Fruit fly (Drosophila melanogaster) whole organism, embryonic: ENCODE data around the gene CG3566.
A peak's percentile ranks its signal among the peaks of the same experiment; 100 is the strongest.

Experiments
- B-H1 ChIP-seq: fragments of 200-800 bp; sonication (Bioruptor generic); IDR thresholded peaks from 3 replicates; pipeline ENCODE4 v1.3.6; 2022; ENCODE audit warnings: missing biosample characterization, missing genetic modification characterization
- CG10366 ChIP-seq: fragments of 200-800 bp; sonication (Bioruptor generic); IDR thresholded peaks from 2 replicates; pipeline ENCODE4 v1.3.6; 2022; ENCODE audit warnings: missing biosample characterization, missing genetic modification characterization
- CG12071 ChIP-seq: fragments of 200-800 bp; sonication (Bioruptor generic); optimal IDR thresholded peaks from 3 replicates; lab custom pipeline; 2018; ENCODE audit warnings: missing biosample characterization, mild to moderate bottlenecking, missing genetic modification characterization
- CG1233 ChIP-seq: fragments of 200-800 bp; sonication (Bioruptor generic); optimal IDR thresholded peaks from 4 replicates; lab custom pipeline; 2018; ENCODE audit warnings: missing biosample characterization, mild to moderate bottlenecking, missing genetic modification characterization
- CG15514 ChIP-seq: fragments of 200-800 bp; sonication (Bioruptor generic); optimal IDR thresholded peaks from 3 replicates; lab custom pipeline; 2017; ENCODE audit warnings: missing biosample characterization, missing genetic modification characterization, mild to moderate bottlenecking, moderate library complexity, missing genetic modification reagents
- CG1647 ChIP-seq: fragments of 200-800 bp; sonication (Bioruptor generic); optimal IDR thresholded peaks from 3 replicates; lab custom pipeline; 2016; ENCODE audit warnings: missing biosample characterization, missing genetic modification characterization
- CG17829 ChIP-seq: fragments of 200-800 bp; optimal IDR thresholded peaks from 2 replicates; lab custom pipeline; 2019; ENCODE audit warnings: missing biosample characterization, mild to moderate bottlenecking, missing genetic modification characterization, moderate library complexity
- CG18599 ChIP-seq: fragments of 200-800 bp; sonication (Bioruptor generic); optimal IDR thresholded peaks from 3 replicates; lab custom pipeline; 2017; ENCODE audit warnings: missing biosample characterization, missing genetic modification characterization, mild to moderate bottlenecking, moderate library complexity, missing genetic modification reagents
- CG2712 ChIP-seq: fragments of 200-800 bp; optimal IDR thresholded peaks from 3 replicates; lab custom pipeline; 2019; ENCODE audit warnings: missing biosample characterization, mild to moderate bottlenecking, missing genetic modification characterization, moderate library complexity
- CG6689 ChIP-seq: fragments of 200-800 bp; sonication (Bioruptor generic); IDR thresholded peaks from 2 replicates; pipeline ENCODE4 v1.3.6; 2022; ENCODE audit warnings: missing biosample characterization, missing genetic modification characterization
- CG6765 ChIP-seq: fragments of 200-800 bp; sonication (Bioruptor generic); optimal IDR thresholded peaks from 3 replicates; lab custom pipeline; 2017; ENCODE audit warnings: missing biosample characterization, mild to moderate bottlenecking, missing genetic modification characterization
- CG6854 ChIP-seq: fragments of 200-800 bp; sonication (Bioruptor generic); optimal IDR thresholded peaks from 3 replicates; lab custom pipeline; 2017; ENCODE audit warnings: missing biosample characterization, mild to moderate bottlenecking, missing genetic modification characterization
- CG8290 ChIP-seq, 3 experiments: fragments of 200-800 bp; sonication (Bioruptor generic); optimal IDR thresholded peaks; 2 replicates each; lab custom pipeline; 2016 to 2019; ENCODE audit warnings: missing biosample characterization in 3 of 3, missing genetic modification characterization in 3 of 3, mild to moderate bottlenecking in 2 of 3, moderate library complexity in 1 of 3
- CG8478 ChIP-seq: fragments of >200 bp; optimal IDR thresholded peaks from 2 replicates; lab custom pipeline; 2018
- CG9797 ChIP-seq: fragments of 200-800 bp; sonication (Bioruptor generic); optimal IDR thresholded peaks from 3 replicates; lab custom pipeline; 2018; ENCODE audit warnings: missing biosample characterization, mild to moderate bottlenecking, missing genetic modification characterization
- Eip74EF ChIP-seq, 2 experiments: fragments of 200-800 bp in 1 of 2; fragments of >200 bp in 1 of 2; sonication (Bioruptor generic) in 1 of 2; optimal IDR thresholded peaks; 2 replicates each; lab custom pipeline; 2017 to 2019; ENCODE audit warnings: missing biosample characterization in 2 of 2, missing genetic modification characterization in 2 of 2, mild to moderate bottlenecking in 1 of 2, moderate library complexity in 1 of 2
- Fer3 ChIP-seq: fragments of 200-800 bp; sonication (Bioruptor generic); optimal IDR thresholded peaks from 2 replicates; lab custom pipeline; 2018; ENCODE audit warnings: missing biosample characterization, mild to moderate bottlenecking, missing genetic modification characterization, moderate library complexity
- Gug ChIP-seq: fragments of 200-800 bp; sonication (Bioruptor generic); IDR thresholded peaks from 4 replicates; pipeline ENCODE4 v1.3.6; 2022; ENCODE audit warnings: missing biosample characterization, missing genetic modification characterization
- HLH3B ChIP-seq: fragments of 200-800 bp; sonication (Bioruptor generic); IDR thresholded peaks from 2 replicates; pipeline ENCODE4 v1.3.6; 2022; ENCODE audit warnings: missing biosample characterization, missing genetic modification characterization
- HLHmδ ChIP-seq: fragments of 200-800 bp; sonication (Bioruptor generic); optimal IDR thresholded peaks from 2 replicates; lab custom pipeline; 2018; ENCODE audit warnings: missing biosample characterization, mild to moderate bottlenecking, missing genetic modification characterization, moderate library complexity
- NK7.1 ChIP-seq: fragments of 200-800 bp; sonication (Bioruptor generic); optimal IDR thresholded peaks from 3 replicates; lab custom pipeline; 2016; ENCODE audit warnings: missing biosample characterization, missing genetic modification characterization
- Sin3A ChIP-seq: fragments of >200 bp; optimal IDR thresholded peaks from 2 replicates; lab custom pipeline; 2018
- Sry-δ ChIP-seq: fragments of 200-800 bp; sonication (Bioruptor generic); optimal IDR thresholded peaks from 2 replicates; lab custom pipeline; 2016; ENCODE audit warnings: missing biosample characterization, missing genetic modification characterization
- Ssrp ChIP-seq: fragments of 200-800 bp; sonication (Bioruptor generic); optimal IDR thresholded peaks from 2 replicates; lab custom pipeline; 2018; ENCODE audit warnings: missing biosample characterization, mild to moderate bottlenecking, missing genetic modification characterization, moderate library complexity
- Usf ChIP-seq: fragments of 200-800 bp; sonication (Bioruptor generic); optimal IDR thresholded peaks from 2 replicates; lab custom pipeline; 2017; ENCODE audit warnings: missing genotype, missing biosample characterization, missing genetic modification characterization
- amos ChIP-seq: fragments of 200-800 bp; sonication (Bioruptor generic); IDR thresholded peaks from 2 replicates; pipeline ENCODE4 v1.3.6; 2022; ENCODE audit warnings: missing biosample characterization, missing genetic modification characterization; ENCODE audit not compliant: partially characterized antibody
- cato ChIP-seq: fragments of 200-800 bp; sonication (Bioruptor generic); optimal IDR thresholded peaks from 2 replicates; lab custom pipeline; 2016; ENCODE audit warnings: missing biosample characterization, missing genetic modification characterization, borderline replicate concordance
- chif ChIP-seq, 2 experiments: fragments of 200-800 bp; sonication (Bioruptor generic); optimal IDR thresholded peaks; 3 replicates each; lab custom pipeline; 2016; ENCODE audit warnings: missing biosample characterization in 2 of 2, missing genetic modification characterization in 2 of 2
- crc ChIP-seq: fragments of 200-800 bp; sonication (Bioruptor generic); optimal IDR thresholded peaks from 2 replicates; lab custom pipeline; 2016; ENCODE audit warnings: missing biosample characterization, missing genetic modification characterization
- da ChIP-seq: fragments of 200-800 bp; sonication (Bioruptor generic); optimal IDR thresholded peaks from 2 replicates; lab custom pipeline; 2016; ENCODE audit warnings: missing biosample characterization, missing genetic modification characterization
- dysf ChIP-seq: fragments of 200-800 bp; sonication (Bioruptor generic); IDR thresholded peaks from 3 replicates; pipeline ENCODE4 v1.3.6; 2022; ENCODE audit warnings: missing biosample characterization, missing genetic modification characterization
- eyg ChIP-seq: fragments of 200-800 bp; sonication (Bioruptor generic); optimal IDR thresholded peaks from 3 replicates; lab custom pipeline; 2016; ENCODE audit warnings: missing biosample characterization, missing genetic modification characterization
- fru ChIP-seq: fragments of >200 bp; optimal IDR thresholded peaks from 2 replicates; lab custom pipeline; 2017
- gro ChIP-seq: fragments of 200-800 bp; sonication (Bioruptor generic); optimal IDR thresholded peaks from 2 replicates; lab custom pipeline; 2016; ENCODE audit warnings: missing biosample characterization, missing genetic modification characterization
- insv ChIP-seq, 2 experiments: fragments of 200-800 bp; sonication (Bioruptor generic); optimal IDR thresholded peaks; 3 replicates each; lab custom pipeline; 2016 to 2018; ENCODE audit warnings: missing biosample characterization in 2 of 2, missing genetic modification characterization in 2 of 2
- jing ChIP-seq: fragments of 200-800 bp; sonication (Bioruptor generic); optimal IDR thresholded peaks from 2 replicates; lab custom pipeline; 2018; ENCODE audit warnings: missing biosample characterization, mild to moderate bottlenecking, missing genetic modification characterization
- mirr ChIP-seq: fragments of 200-800 bp; sonication (Bioruptor generic); optimal IDR thresholded peaks from 3 replicates; lab custom pipeline; 2018; ENCODE audit warnings: missing biosample characterization, mild to moderate bottlenecking, missing genetic modification characterization
- oc ChIP-seq: fragments of 200-800 bp; sonication (Bioruptor generic); optimal IDR thresholded peaks from 2 replicates; lab custom pipeline; 2018; ENCODE audit warnings: missing biosample characterization, mild to moderate bottlenecking, missing genetic modification characterization, moderate library complexity
- onecut ChIP-seq: fragments of 200-800 bp; sonication (Bioruptor generic); IDR thresholded peaks from 2 replicates; pipeline ENCODE4 v1.3.6; 2022; ENCODE audit warnings: missing biosample characterization, missing genetic modification characterization
- p53 ChIP-seq: fragments of 200-800 bp; sonication (Bioruptor generic); optimal IDR thresholded peaks from 2 replicates; lab custom pipeline; 2016; ENCODE audit warnings: missing biosample characterization, missing genetic modification characterization
- pfk ChIP-seq: fragments of 200-800 bp; sonication (Bioruptor generic); optimal IDR thresholded peaks from 2 replicates; lab custom pipeline; 2018; ENCODE audit warnings: missing biosample characterization, mild to moderate bottlenecking, missing genetic modification characterization, moderate library complexity
- pita ChIP-seq: fragments of 200-800 bp; sonication (Bioruptor generic); optimal IDR thresholded peaks from 2 replicates; lab custom pipeline; 2017; ENCODE audit warnings: missing biosample characterization, mild to moderate bottlenecking, missing genetic modification characterization
- pros ChIP-seq: fragments of 200-800 bp; sonication (Bioruptor generic); optimal IDR thresholded peaks from 3 replicates; lab custom pipeline; 2019; ENCODE audit warnings: missing biosample characterization, mild to moderate bottlenecking, missing genetic modification characterization, moderate library complexity
- pzg ChIP-seq: fragments of 200-800 bp; sonication (Bioruptor generic); optimal IDR thresholded peaks from 3 replicates; lab custom pipeline; 2018; ENCODE audit warnings: missing biosample characterization, mild to moderate bottlenecking, missing genetic modification characterization, moderate library complexity
- rib ChIP-seq: fragments of 200-800 bp; sonication (Bioruptor generic); IDR thresholded peaks from 2 replicates; pipeline ENCODE4 v1.3.6; 2022; ENCODE audit warnings: missing biosample characterization, missing genetic modification characterization
- sc ChIP-seq, 3 experiments: fragments of >200 bp in 2 of 3; fragments of 200-800 bp in 1 of 3; sonication (Bioruptor generic) in 1 of 3; optimal IDR thresholded peaks; 2 replicates in 2 of 3; 3 replicates in 1 of 3; lab custom pipeline; 2017; ENCODE audit warnings: mild to moderate bottlenecking in 1 of 3, missing biosample characterization in 1 of 3, missing genetic modification characterization in 1 of 3, missing genetic modification reagents in 1 of 3
- tgo ChIP-seq: fragments of 200-800 bp; sonication (Bioruptor generic); IDR thresholded peaks from 3 replicates; pipeline ENCODE4 v1.3.6; 2022; ENCODE audit warnings: missing biosample characterization, missing genetic modification characterization
- toy ChIP-seq: fragments of 200-800 bp; sonication (Bioruptor generic); IDR thresholded peaks from 2 replicates; pipeline ENCODE4 v1.3.6; 2022; ENCODE audit warnings: missing biosample characterization, missing genetic modification characterization
- zf30C ChIP-seq: fragments of 200-800 bp; sonication (Bioruptor generic); optimal IDR thresholded peaks from 3 replicates; lab custom pipeline; 2018; ENCODE audit warnings: missing biosample characterization, mild to moderate bottlenecking, missing genetic modification characterization

The CG3566 gene

dm6 chrX:6278879-6279628 lies 2.5 kb upstream of the CG3566 start (continued):
- peak; percentile 82 for TF ChIP-seq CG8478
- peak; percentile 9 for TF ChIP-seq Fer3 (tag; lab: Kevin White, UChicago)
- TF ChIP-seq Eip74EF (GFP tag; optimal IDR thresholded peaks at IDR 0.05; lab: Kevin White, UChicago): no peak
- TF ChIP-seq dysf (GFP tag; lab: Robert Waterston, UW): no peak
- no peak for TF ChIP-seq onecut
- peak; percentile 44 for TF ChIP-seq CG9797 (GFP tag; lab: Kevin White, UChicago)
- peak in 1 of 2 experiments; percentile 49 for TF ChIP-seq insv (GFP tag; optimal IDR thresholded peaks at IDR 0.05; lab: Kevin White, UChicago)
- no peak for TF ChIP-seq rib (GFP tag; lab: Robert Waterston, UW)
- TF ChIP-seq eyg (GFP tag; lab: Kevin White, UChicago): no peak
- no peak for TF ChIP-seq zf30C (GFP tag; lab: Kevin White, UChicago)
- no peak for TF ChIP-seq pros (GFP tag; lab: Kevin White, UChicago)
- TF ChIP-seq NK7.1 (GFP tag; lab: Kevin White, UChicago): no peak
- TF ChIP-seq CG6689 (GFP tag; lab: Robert Waterston, UW): no peak
- no peak for TF ChIP-seq CG12071 (GFP tag; lab: Kevin White, UChicago)
- no peak for TF ChIP-seq fru (lab: Kevin White, UChicago)
- TF ChIP-seq oc (tag; lab: Kevin White, UChicago): no peak
- TF ChIP-seq pzg: peak; percentile 43
- no peak for TF ChIP-seq Usf (GFP tag; lab: Kevin White, UChicago)
- TF ChIP-seq CG6854 (GFP tag; lab: Kevin White, UChicago): peak; percentile 3
- TF ChIP-seq jing (GFP tag; lab: Kevin White, UChicago): no peak
- no peak for TF ChIP-seq toy (GFP tag; lab: Robert Waterston, UW)
- peak; percentile 52 for TF ChIP-seq CG18599 (GFP tag; lab: Kevin White, UChicago)
- TF ChIP-seq chif (GFP tag; optimal IDR thresholded peaks at IDR 0.05; lab: Kevin White, UChicago): no peak
- TF ChIP-seq p53 (GFP tag; lab: Kevin White, UChicago): no peak
- no peak for TF ChIP-seq CG1233 (GFP tag; lab: Kevin White, UChicago)
- no peak for TF ChIP-seq mirr
- no peak for TF ChIP-seq CG6765 (GFP tag; lab: Kevin White, UChicago)
- no peak for TF ChIP-seq tgo (GFP tag; lab: Robert Waterston, UW)
- peak; percentile 38 for TF ChIP-seq gro (GFP tag; lab: Kevin White, UChicago)
- no peak for TF ChIP-seq CG8290 (GFP tag; optimal IDR thresholded peaks at IDR 0.05; lab: Kevin White, UChicago)
- peak; percentile 34 to 47 for TF ChIP-seq CG8290 (tag; optimal IDR thresholded peaks at IDR 0.05; lab: Kevin White, UChicago)
- no peak for TF ChIP-seq CG1647
- TF ChIP-seq Sry-δ (GFP tag; lab: Kevin White, UChicago): peak; percentile 25
- no peak for TF ChIP-seq Ssrp (tag; lab: Kevin White, UChicago)
- no peak for TF ChIP-seq sc (optimal IDR thresholded peaks at IDR 0.05; lab: Kevin White, UChicago)
- TF ChIP-seq sc (GFP tag; optimal IDR thresholded peaks at IDR 0.05; lab: Kevin White, UChicago): no peak
- TF ChIP-seq CG10366 (GFP tag; lab: Robert Waterston, UW): no peak
- peak; percentile 26; the same call in 1 of the 2 replicates for TF ChIP-seq amos (GFP tag; lab: Robert Waterston, UW)
- no peak for TF ChIP-seq pita
- TF ChIP-seq CG17829: peak; percentile 13
- TF ChIP-seq da (GFP tag; lab: Kevin White, UChicago): no peak
- TF ChIP-seq HLH3B (GFP tag; lab: Robert Waterston, UW): 0 out of 2 replicates have a peak, but pooled peaks have one; percentile 16
- no peak for TF ChIP-seq pfk
- no peak for TF ChIP-seq cato (GFP tag; lab: Kevin White, UChicago)
- peak; percentile 15 for TF ChIP-seq Sin3A (lab: Kevin White, UChicago)
- TF ChIP-seq crc (GFP tag; lab: Kevin White, UChicago): no peak
- no peak for TF ChIP-seq B-H1 (GFP tag; lab: Robert Waterston, UW)
- TF ChIP-seq HLHmδ (GFP tag; lab: Kevin White, UChicago): no peak
- no peak for TF ChIP-seq Gug
- TF ChIP-seq CG15514 (GFP tag; lab: Kevin White, UChicago): peak; percentile 24
- TF ChIP-seq CG2712 (tag; lab: Kevin White, UChicago): peak; percentile 3
